Worm (Caenorhabditis elegans) whole organism, L4 larva: Measurements from ENCODE around the gene chin-1.

Source experiments
- dve-1 ChIP-seq: sonication (generic microtip); optimal IDR thresholded peaks from 2 replicates; lab custom pipeline; 2017; ENCODE audit warnings: antibody characterized with exemption, mild to moderate bottlenecking, missing genetic modification characterization, missing compliant biosample characterization; ENCODE audit not compliant: insufficient read depth
- lin-15B ChIP-seq: fragments of 150-350 bp; sonication (generic microtip); optimal IDR thresholded peaks from 3 replicates; lab custom pipeline; 2014; ENCODE audit warnings: missing biosample characterization, missing genetic modification characterization
- saeg-2 ChIP-seq: fragments of 200-800 bp; sonication (Bioruptor generic); IDR thresholded peaks from 2 replicates; pipeline ENCODE4 v1.3.6; 2022; ENCODE audit warnings: missing genetic modification reagents, missing genetic modification characterization, missing compliant biosample characterization

ce11 chrIII:998855-999254 lies 38.2 kb downstream of the chin-1 start:
- TF ChIP-seq lin-15B (no peak), dve-1 (tag; lab: Kevin White, UChicago) (no peak), saeg-2 (GFP tag; lab: Robert Waterston, UW) (no peak)
